Worm (Caenorhabditis elegans): Measurements from ENCODE around the gene dpy-19.
A peak's percentile ranks its signal among the peaks of the same experiment; 100 is the strongest.

The dpy-19 gene

ce11 chrIII:8683679-8684263 is 16.5 kb upstream of the dpy-19 start, which contains the start of gene fli-1 (continued):
- TF ChIP-seq rbr-2 (tag; optimal IDR thresholded peaks at IDR 0.05) (no peak), arid-1 (GFP tag; conservative IDR thresholded peaks at IDR 0.05) (no peak), dmd-9 (GFP tag; IDR thresholded peaks at IDR 0.05) (no peak), Y75B8A.6 (GFP tag; IDR thresholded peaks at IDR 0.05) (no peak), daf-19 (GFP tag; conservative IDR thresholded peaks at IDR 0.05) (no peak), F37D6.2 (tag; optimal IDR thresholded peaks at IDR 0.05) (no peak), Y48G9A.11 (GFP tag; IDR thresholded peaks at IDR 0.05) (0 out of 2 replicates have a peak, but pooled peaks have one; percentile 27), nhr-111 (GFP tag; optimal IDR thresholded peaks at IDR 0.05) (no peak)

- TF ChIP-seq lin-13 (GFP tag; optimal IDR thresholded peaks at IDR 0.05) (peak; percentile 72), nhr-77 (tag; optimal IDR thresholded peaks at IDR 0.05) (no peak), lin-29 (GFP tag; IDR thresholded peaks at IDR 0.05) (peak; percentile 65; the same call in 1 of the 2 replicates), F44E2.7 (GFP tag; IDR thresholded peaks at IDR 0.05) (peak; percentile 74; the same call in 1 of the 2 replicates), fkh-10 (GFP tag; optimal IDR thresholded peaks at IDR 0.05) (peak; percentile 0), attf-4 (tag; optimal IDR thresholded peaks at IDR 0.05) (no peak), aly-2 (tag; optimal IDR thresholded peaks at IDR 0.05) (peak; percentile 61), daf-19 (GFP tag; conservative IDR thresholded peaks at IDR 0.05) (peak; percentile 72), duxl-1 (tag; optimal IDR thresholded peaks at IDR 0.05; ENCODE audit: poor library complexity) (peak; percentile 85), unc-39 (tag; optimal IDR thresholded peaks at IDR 0.05) (no peak), mxl-2 (GFP tag; conservative IDR thresholded peaks at IDR 0.05) (peak; percentile 79), Y48G9A.11 (GFP tag; IDR thresholded peaks at IDR 0.05) (peak; percentile 81), mep-1 (tag; optimal IDR thresholded peaks at IDR 0.05) (peak; percentile 76), R02D3.7 (tag; optimal IDR thresholded peaks at IDR 0.05) (no peak), nhr-6 (tag; optimal IDR thresholded peaks at IDR 0.05) (peak; percentile 30), ceh-28 (tag; optimal IDR thresholded peaks at IDR 0.05) (no peak), cey-2 (tag; optimal IDR thresholded peaks at IDR 0.05; ENCODE audit: borderline replicate concordance, insufficient read depth) (no peak), nhr-76 (tag; optimal IDR thresholded peaks at IDR 0.05) (no peak), lin-15B (tag; optimal IDR thresholded peaks at IDR 0.05) (no peak), hmg-1.1 (GFP tag; IDR thresholded peaks at IDR 0.05) (peak; percentile 96), daf-12 (tag; optimal IDR thresholded peaks at IDR 0.05) (no peak), pha-4 (GFP tag; IDR thresholded peaks at IDR 0.05) (peak; percentile 93), pha-4 (tag; optimal IDR thresholded peaks at IDR 0.05) (no peak), tra-1 (GFP tag; IDR thresholded peaks at IDR 0.05) (peak; percentile 87), daf-16 (GFP tag; optimal IDR thresholded peaks at IDR 0.05) (peak; percentile 51 to 90), daf-16 (tag; optimal IDR thresholded peaks at IDR 0.05) (peak; percentile 53), T20F7.1 (GFP tag; optimal IDR thresholded peaks at IDR 0.05) (peak; percentile 73), Y5F2A.4 (GFP tag; optimal IDR thresholded peaks at IDR 0.05) (peak; percentile 41), ama-1 (optimal IDR thresholded peaks at IDR 0.05) (peak; percentile 21), nhr-10 (tag; optimal IDR thresholded peaks at IDR 0.05) (no peak), pqm-1 (tag; optimal IDR thresholded peaks at IDR 0.05) (no peak), hlh-11 (tag; optimal IDR thresholded peaks at IDR 0.05) (peak; percentile 46), lir-3 (tag; optimal IDR thresholded peaks at IDR 0.05) (peak; percentile 75), hlh-30 (tag; optimal IDR thresholded peaks at IDR 0.05; ENCODE audit: insufficient read depth) (peak; percentile 72), nhr-237 (tag; optimal IDR thresholded peaks at IDR 0.05) (no peak), D1046.2 (GFP tag; IDR thresholded peaks at IDR 0.05) (no peak), nhr-42 (GFP tag; IDR thresholded peaks at IDR 0.05) (peak; percentile 87), snpc-4 (tag; optimal IDR thresholded peaks at IDR 0.05) (no peak), fos-1 (tag; optimal IDR thresholded peaks at IDR 0.05) (no peak), ztf-11 (tag; optimal IDR thresholded peaks at IDR 0.05) (no peak), ces-1 (GFP tag; optimal IDR thresholded peaks at IDR 0.05) (no peak), spr-3 (GFP tag; optimal IDR thresholded peaks at IDR 0.05) (peak; percentile 54), zip-2 (tag; optimal IDR thresholded peaks at IDR 0.05) (peak; percentile 63), mdt-29 (GFP tag; IDR thresholded peaks at IDR 0.05) (peak; percentile 57; the same call in 1 of the 2 replicates)
Observed at ce11 chrIII:8678371-8678770, 11.1 kb upstream of the dpy-19 start.

Data from whole organism, L4 larva.